Worm (Caenorhabditis elegans): ENCODE results near the gene mrpl-40.
"Not testable (repeated sequence)": the region's sequence is repeated elsewhere in the genome, so short reads cannot be mapped to it uniquely, and the experiment has no call there.

Gene mrpl-40

ce11 chrIII:97018-97417 lies 9.7 kb downstream of the mrpl-40 start, which contains the start of gene C29F9.8:
C29F9.8 (minus strand) TSS chrIII:97118.
- TF ChIP-seq ztf-11, nhr-11, nhr-20 (tag; optimal IDR thresholded peaks at IDR 0.05): not testable (repeated sequence)

ce11 chrIII:98822-99221 lies 11.5 kb downstream of the mrpl-40 start, which contains the start of gene C29F9.9:
C29F9.9 (minus strand) TSS chrIII:98922.
- TF ChIP-seq pax-3 (tag; optimal IDR thresholded peaks at IDR 0.05); vab-15 (tag; optimal IDR thresholded peaks at IDR 0.05); fkh-10 (GFP tag; optimal IDR thresholded peaks at IDR 0.05): not testable (repeated sequence)

- TF ChIP-seq pqm-1 (tag; optimal IDR thresholded peaks at IDR 0.05): no peak
- no peak for TF ChIP-seq efl-1 (optimal IDR thresholded peaks at IDR 0.05)
- TF ChIP-seq efl-1 (GFP tag; optimal IDR thresholded peaks at IDR 0.05 in 1 of 2): peak in 1 of 2 experiments; percentile 66
- TF ChIP-seq mep-1 (tag; optimal IDR thresholded peaks at IDR 0.05): no peak
These were observed 27.2 kb downstream of the mrpl-40 start, which contains the start of gene C29F9.6 for ce11 chrIII:114603-115002. C29F9.6 (plus strand) TSS chrIII:114903.

ce11 chrIII:117210-117609 lies 29.9 kb downstream of the mrpl-40 start, which contains the start of gene C29F9.5:
C29F9.5 (plus strand) TSS chrIII:117510.
- TF ChIP-seq nhr-28 (tag; optimal IDR thresholded peaks at IDR 0.05): no peak
- no peak for TF ChIP-seq ama-1 (optimal IDR thresholded peaks at IDR 0.05)
- no peak for TF ChIP-seq mep-1 (tag; optimal IDR thresholded peaks at IDR 0.05)
- TF ChIP-seq C16A3.4 (tag; optimal IDR thresholded peaks at IDR 0.05): no peak
- TF ChIP-seq zip-4 (GFP tag; optimal IDR thresholded peaks at IDR 0.05): no peak
- no peak for TF ChIP-seq pqm-1 (tag; optimal IDR thresholded peaks at IDR 0.05)
- no peak for TF ChIP-seq nhr-84 (tag; optimal IDR thresholded peaks at IDR 0.05)
- no peak for TF ChIP-seq C04F5.9 (tag; optimal IDR thresholded peaks at IDR 0.05)
- TF ChIP-seq snu-23 (GFP tag; optimal IDR thresholded peaks at IDR 0.05): no peak
- no peak for TF ChIP-seq lir-3 (tag; optimal IDR thresholded peaks at IDR 0.05; ENCODE audit: poor library complexity)
- no peak for TF ChIP-seq mab-9 (GFP tag; IDR thresholded peaks at IDR 0.05)

- TF ChIP-seq sup-37 (GFP tag; optimal IDR thresholded peaks at IDR 0.05): no peak
- TF ChIP-seq lir-3 (tag; optimal IDR thresholded peaks at IDR 0.05; ENCODE audit: poor library complexity): no peak
- TF ChIP-seq swsn-7 (tag; optimal IDR thresholded peaks at IDR 0.05): no peak
- no peak for TF ChIP-seq pqm-1 (tag; optimal IDR thresholded peaks at IDR 0.05)
- TF ChIP-seq ceh-90 (tag; optimal IDR thresholded peaks at IDR 0.05): no peak
- TF ChIP-seq aly-2 (tag; optimal IDR thresholded peaks at IDR 0.05): no peak
- TF ChIP-seq unc-30 (tag; optimal IDR thresholded peaks at IDR 0.05): no peak
- TF ChIP-seq jun-1 (tag; optimal IDR thresholded peaks at IDR 0.05): no peak
- no peak for TF ChIP-seq lin-35 (GFP tag; optimal IDR thresholded peaks at IDR 0.05)
- no peak for TF ChIP-seq ceh-63 (GFP tag; optimal IDR thresholded peaks at IDR 0.05)
- TF ChIP-seq nhr-237 (tag; optimal IDR thresholded peaks at IDR 0.05): no peak
These were observed 30.5 kb downstream of the mrpl-40 start for ce11 chrIII:117857-118256.

- peak in 1 of 2 experiments; percentile 14 for TF ChIP-seq lin-35 (GFP tag; optimal IDR thresholded peaks at IDR 0.05)
- peak; percentile 56 for TF ChIP-seq elt-2 (tag; optimal IDR thresholded peaks at IDR 0.05)
- TF ChIP-seq unc-86 (tag; optimal IDR thresholded peaks at IDR 0.05): no peak
- no peak for TF ChIP-seq fkh-8 (tag; optimal IDR thresholded peaks at IDR 0.05)
- no peak for TF ChIP-seq lin-13 (GFP tag; optimal IDR thresholded peaks at IDR 0.05)
- no peak for TF ChIP-seq fkh-4 (tag; optimal IDR thresholded peaks at IDR 0.05; ENCODE audit: borderline replicate concordance)
- no peak for TF ChIP-seq efl-1 (optimal IDR thresholded peaks at IDR 0.05)
- TF ChIP-seq efl-1 (GFP tag; optimal IDR thresholded peaks at IDR 0.05 in 1 of 2): peak in 1 of 2 experiments; percentile 79
These were observed 32.8 kb downstream of the mrpl-40 start, which contains the start of gene pals-24 for ce11 chrIII:120199-120598. pals-24 (plus strand) TSS chrIII:120435.

Data from whole organism, L1 larva.